Fruit fly (Drosophila melanogaster): ENCODE measurements around the gene dop.
A peak's percentile ranks its signal among the peaks of the same experiment; 100 is the strongest.

The dop gene

dm6 chr3L:15610109-15610508 is 44.3 kb downstream of the dop start, which contains the start of gene CG7650 (continued):
- TF ChIP-seq Deaf1 (tag; optimal IDR thresholded peaks at IDR 0.05) = no peak
- no peak for TF ChIP-seq CG12391 (tag; optimal IDR thresholded peaks at IDR 0.05)
- peak; percentile 72 for TF ChIP-seq stwl (tag; optimal IDR thresholded peaks at IDR 0.05)
- peak; percentile 87; the same call in 2 of the 4 replicates for TF ChIP-seq chinmo (GFP tag; IDR thresholded peaks at IDR 0.05; ENCODE audit: partially characterized antibody)
- peak; percentile 93 for TF ChIP-seq Dp (GFP tag; optimal IDR thresholded peaks at IDR 0.05)
- peak; percentile 12 for TF ChIP-seq Ets97D (GFP tag; optimal IDR thresholded peaks at IDR 0.05)
- no peak for TF ChIP-seq CG11695 (GFP tag; IDR thresholded peaks at IDR 0.05)
- TF ChIP-seq bcd (GFP tag; optimal IDR thresholded peaks at IDR 0.05) = no peak
- TF ChIP-seq Fer1 (GFP tag; optimal IDR thresholded peaks at IDR 0.05) = peak; percentile 16
- TF ChIP-seq unc-4 (GFP tag; IDR thresholded peaks at IDR 0.05; ENCODE audit: partially characterized antibody) = peak; percentile 94
- peak; percentile 91 for TF ChIP-seq CG4617 (GFP tag; optimal IDR thresholded peaks at IDR 0.05; ENCODE audit: borderline replicate concordance)
- peak in 1 of 3 experiments; percentile 65 for TF ChIP-seq Stat92E (GFP tag; optimal IDR thresholded peaks at IDR 0.05)
- TF ChIP-seq CG7963 (GFP tag; IDR thresholded peaks at IDR 0.05; ENCODE audit: partially characterized antibody) = peak; percentile 79
- TF ChIP-seq ato (GFP tag; IDR thresholded peaks at IDR 0.05; ENCODE audit: partially characterized antibody) = peak; percentile 80
- no peak for TF ChIP-seq emc (GFP tag; optimal IDR thresholded peaks at IDR 0.05)
- TF ChIP-seq danr (GFP tag; IDR thresholded peaks at IDR 0.05) = no peak
- TF ChIP-seq Scr (GFP tag; IDR thresholded peaks at IDR 0.05; ENCODE audit: partially characterized antibody) = peak; percentile 89
- TF ChIP-seq CG11696 (GFP tag; IDR thresholded peaks at IDR 0.05) = no peak
- TF ChIP-seq sna (GFP tag; IDR thresholded peaks at IDR 0.05; ENCODE audit: partially characterized antibody) = peak; percentile 81
- TF ChIP-seq pfk (GFP tag; optimal IDR thresholded peaks at IDR 0.05) = no peak
- no peak for TF ChIP-seq CG15601 (tag; optimal IDR thresholded peaks at IDR 0.05)
- peak; percentile 77 for TF ChIP-seq CG16813 (GFP tag; IDR thresholded peaks at IDR 0.05; ENCODE audit: partially characterized antibody)
- TF ChIP-seq exex (tag; optimal IDR thresholded peaks at IDR 0.05) = peak; percentile 68
- TF ChIP-seq Dfd (GFP tag; optimal IDR thresholded peaks at IDR 0.05) = no peak
- TF ChIP-seq CG7372 (GFP tag; IDR thresholded peaks at IDR 0.05) = no peak
- no peak for TF ChIP-seq CG2120 (GFP tag; optimal IDR thresholded peaks at IDR 0.05)
- TF ChIP-seq btn (GFP tag; optimal IDR thresholded peaks at IDR 0.05) = no peak
- TF ChIP-seq ewg (GFP tag; optimal IDR thresholded peaks at IDR 0.05) = no peak
- no peak for TF ChIP-seq CG17361 (GFP tag; IDR thresholded peaks at IDR 0.05)
- TF ChIP-seq CG34224 (GFP tag; IDR thresholded peaks at IDR 0.05; ENCODE audit: partially characterized antibody) = peak; percentile 94
- TF ChIP-seq mld (GFP tag; IDR thresholded peaks at IDR 0.05; ENCODE audit: partially characterized antibody) = peak; percentile 74; the same call in 2 of the 3 replicates
- TF ChIP-seq CG18619 (GFP tag; optimal IDR thresholded peaks at IDR 0.05) = no peak
- TF ChIP-seq hbn (GFP tag; IDR thresholded peaks at IDR 0.05; ENCODE audit: partially characterized antibody) = peak; percentile 97
- no peak for TF ChIP-seq CG12219 (GFP tag; optimal IDR thresholded peaks at IDR 0.05)
- TF ChIP-seq CG6272 (GFP tag; IDR thresholded peaks at IDR 0.05) = no peak
- TF ChIP-seq CG3163 (GFP tag; optimal IDR thresholded peaks at IDR 0.05) = no peak
- no peak for TF ChIP-seq CG15073 (GFP tag; optimal IDR thresholded peaks at IDR 0.05)
- peak; percentile 64 for TF ChIP-seq CG14710 (tag; optimal IDR thresholded peaks at IDR 0.05)
- TF ChIP-seq CG2116 (GFP tag; optimal IDR thresholded peaks at IDR 0.05) = peak; percentile 76
- no peak for TF ChIP-seq CG9215 (GFP tag; IDR thresholded peaks at IDR 0.05)
- peak; percentile 81 for TF ChIP-seq pzg (GFP tag; optimal IDR thresholded peaks at IDR 0.05)
- TF ChIP-seq CG2678 (tag; optimal IDR thresholded peaks at IDR 0.05) = no peak
- TF ChIP-seq Dll (GFP tag; IDR thresholded peaks at IDR 0.05; ENCODE audit: partially characterized antibody) = peak; percentile 96
- no peak for TF ChIP-seq repo (GFP tag; optimal IDR thresholded peaks at IDR 0.05)
- peak; percentile 28 for TF ChIP-seq Myb (GFP tag; optimal IDR thresholded peaks at IDR 0.05)
- TF ChIP-seq Opbp (GFP tag; IDR thresholded peaks at IDR 0.05; ENCODE audit: partially characterized antibody) = peak; percentile 88
- no peak for TF ChIP-seq kah (GFP tag; optimal IDR thresholded peaks at IDR 0.05)
- peak; percentile 60; the same call in 1 of the 2 replicates for TF ChIP-seq nerfin-2 (GFP tag; IDR thresholded peaks at IDR 0.05; ENCODE audit: partially characterized antibody)
- TF ChIP-seq vvl (GFP tag; IDR thresholded peaks at IDR 0.05) = peak; percentile 29; the same call in 1 of the 2 replicates

All from whole organism, embryonic.